Worm (Caenorhabditis elegans) whole organism, young adult: ENCODE measurements around the gene R04B5.1.

Experiments
- B0261.1 ChIP-seq: sonication (generic microtip); optimal IDR thresholded peaks from 2 replicates; lab custom pipeline; 2016; ENCODE audit warnings: mild to moderate bottlenecking, missing genetic modification characterization, moderate library complexity, missing compliant biosample characterization
- D2030.7 ChIP-seq: fragments of 200-800 bp; sonication (Bioruptor generic); IDR thresholded peaks from 2 replicates; pipeline ENCODE4 v1.3.6; 2022; ENCODE audit warnings: missing genetic modification reagents, missing genetic modification characterization, missing compliant biosample characterization
- F23B12.7 ChIP-seq: sonication (generic microtip); optimal IDR thresholded peaks from 2 replicates; lab custom pipeline; 2017; ENCODE audit warnings: missing genetic modification characterization, mild to moderate bottlenecking, missing compliant biosample characterization, antibody characterized with exemption, moderate library complexity; ENCODE audit not compliant: insufficient read depth
- F39B2.1 ChIP-seq: fragments of 200-800 bp; sonication (Bioruptor generic); IDR thresholded peaks from 2 replicates; pipeline ENCODE4 v1.3.6; 2022; ENCODE audit warnings: missing genetic modification reagents, missing genetic modification characterization, missing compliant biosample characterization
- F52B5.7 ChIP-seq: sonication (generic microtip); optimal IDR thresholded peaks from 2 replicates; lab custom pipeline; 2016; ENCODE audit warnings: mild to moderate bottlenecking, missing genetic modification characterization, missing compliant biosample characterization
- K12H6.12 ChIP-seq: fragments of 200-800 bp; sonication (Bioruptor generic); optimal IDR thresholded peaks from 2 replicates; lab custom pipeline; 2018; ENCODE audit warnings: mild to moderate bottlenecking, missing genetic modification characterization, missing compliant biosample characterization
- T26A5.8 ChIP-seq: sonication (generic microtip); optimal IDR thresholded peaks from 2 replicates; lab custom pipeline; 2016; ENCODE audit warnings: missing genetic modification characterization, missing compliant biosample characterization
- Y56A3A.18 ChIP-seq: fragments of 200-800 bp; sonication (Bioruptor generic); IDR thresholded peaks from 2 replicates; pipeline ENCODE4 v1.3.6; 2022; ENCODE audit warnings: missing genetic modification reagents, missing genetic modification characterization, missing compliant biosample characterization
- athp-1 ChIP-seq: sonication (generic microtip); optimal IDR thresholded peaks from 2 replicates; lab custom pipeline; 2017; ENCODE audit warnings: mild to moderate bottlenecking, missing genetic modification characterization, missing compliant biosample characterization
- attf-3 ChIP-seq: fragments of 200-800 bp; sonication (Bioruptor generic); conservative IDR thresholded peaks from 2 replicates; pipeline ENCODE4 v1.3.6; 2022; ENCODE audit warnings: missing genetic modification reagents, missing genetic modification characterization, missing compliant biosample characterization
- attf-5 ChIP-seq: fragments of 200-800 bp; sonication (Bioruptor generic); optimal IDR thresholded peaks from 2 replicates; lab custom pipeline; 2018; ENCODE audit warnings: mild to moderate bottlenecking, missing genetic modification characterization, missing compliant biosample characterization
- bed-2 ChIP-seq: fragments of 200-800 bp; sonication (Bioruptor generic); IDR thresholded peaks from 2 replicates; pipeline ENCODE4 v1.3.6; 2022; ENCODE audit warnings: missing genetic modification reagents, missing genetic modification characterization, missing compliant biosample characterization
- ceh-91 ChIP-seq: fragments of 200-800 bp; sonication (Bioruptor generic); IDR thresholded peaks from 2 replicates; pipeline ENCODE4 v1.3.6; 2022; ENCODE audit warnings: missing genetic modification reagents, missing genetic modification characterization, missing compliant biosample characterization
- egl-44 ChIP-seq: fragments of 200-800 bp; sonication (Bioruptor generic); IDR thresholded peaks from 2 replicates; pipeline ENCODE4 v1.3.6; 2022; ENCODE audit warnings: missing genetic modification reagents, missing genetic modification characterization, missing compliant biosample characterization
- ets-4 ChIP-seq: fragments of 200-800 bp; sonication (Bioruptor generic); optimal IDR thresholded peaks from 2 replicates; lab custom pipeline; 2018; ENCODE audit warnings: mild to moderate bottlenecking, missing genetic modification characterization, missing compliant biosample characterization
- hlh-26 ChIP-seq: fragments of 200-800 bp; sonication (Bioruptor generic); conservative IDR thresholded peaks from 2 replicates; pipeline ENCODE4 v1.3.6; 2022; ENCODE audit warnings: missing genetic modification reagents, missing genetic modification characterization, missing compliant biosample characterization
- hmg-1.2 ChIP-seq: fragments of 200-800 bp; sonication (Bioruptor generic); IDR thresholded peaks from 2 replicates; pipeline ENCODE4 v1.3.6; 2022; ENCODE audit warnings: missing genetic modification reagents, missing genetic modification characterization, missing compliant biosample characterization
- hrde-1 ChIP-seq: sonication (generic microtip); optimal IDR thresholded peaks from 2 replicates; lab custom pipeline; 2016; ENCODE audit warnings: missing genetic modification characterization, mild to moderate bottlenecking, missing compliant biosample characterization, moderate library complexity, missing genotype, missing genetic modification reagents, borderline replicate concordance
- lin-35 ChIP-seq, 3 experiments: fragments of 150-350 bp in 2 of 3; sonication (generic microtip) in 1 of 3; optimal IDR thresholded peaks; 2 replicates each; lab custom pipeline; 2014 to 2018; ENCODE audit warnings: missing biosample characterization in 3 of 3, missing genetic modification characterization in 3 of 3, missing genetic modification reagents in 3 of 3
- madf-8 ChIP-seq: fragments of 200-800 bp; sonication (Bioruptor generic); conservative IDR thresholded peaks from 2 replicates; pipeline ENCODE4 v1.3.6; 2022; ENCODE audit warnings: missing genetic modification reagents, missing genetic modification characterization, missing compliant biosample characterization
- mel-28 ChIP-seq: sonication (generic microtip); optimal IDR thresholded peaks from 2 replicates; lab custom pipeline; 2016; ENCODE audit warnings: borderline replicate concordance, mild to moderate bottlenecking, missing genetic modification characterization, missing compliant biosample characterization
- nhr-80 ChIP-seq: sonication (generic microtip); optimal IDR thresholded peaks from 2 replicates; lab custom pipeline; 2016; ENCODE audit warnings: missing genetic modification characterization, missing compliant biosample characterization
- rec-8 ChIP-seq, 2 experiments: sonication (generic microtip); optimal IDR thresholded peaks; 2 replicates each; lab custom pipeline; 2016; ENCODE audit warnings: mild to moderate bottlenecking in 2 of 2, missing genetic modification characterization in 2 of 2, missing genetic modification reagents in 2 of 2, missing genotype in 2 of 2, missing biosample characterization in 1 of 2, missing compliant biosample characterization in 1 of 2, moderate library complexity in 1 of 2
- sdz-38 ChIP-seq: sonication (generic microtip); optimal IDR thresholded peaks from 2 replicates; lab custom pipeline; 2016; ENCODE audit warnings: missing genotype, missing genetic modification characterization, missing compliant biosample characterization
- sea-2 ChIP-seq: fragments of 200-800 bp; sonication (Bioruptor generic); IDR thresholded peaks from 2 replicates; pipeline ENCODE4 v1.3.6; 2022; ENCODE audit warnings: missing genetic modification characterization, missing compliant biosample characterization
- snpc-4 ChIP-seq, 5 experiments: fragments of 150-350 bp in 1 of 5; sonication (generic microtip) in 4 of 5; optimal IDR thresholded peaks; 2 replicates each; lab custom pipeline; 2014 to 2018; ENCODE audit warnings: missing genetic modification characterization in 5 of 5, missing biosample characterization in 3 of 5, antibody characterized with exemption in 2 of 5, mild to moderate bottlenecking in 2 of 5, missing compliant biosample characterization in 2 of 5, missing genotype in 2 of 5, moderate library complexity in 2 of 5, missing genetic modification reagents in 1 of 5
- tlf-1 ChIP-seq: fragments of 200-800 bp; sonication (Bioruptor generic); optimal IDR thresholded peaks from 2 replicates; lab custom pipeline; 2018; ENCODE audit warnings: mild to moderate bottlenecking, missing genetic modification characterization, missing compliant biosample characterization
- xnd-1 ChIP-seq: sonication (generic microtip); optimal IDR thresholded peaks from 2 replicates; lab custom pipeline; 2016; ENCODE audit warnings: missing genotype, missing genetic modification reagents, missing genetic modification characterization, missing compliant biosample characterization
- ztf-28 ChIP-seq: fragments of 200-800 bp; sonication (Bioruptor generic); IDR thresholded peaks from 2 replicates; pipeline ENCODE4 v1.3.6; 2022; ENCODE audit warnings: missing genetic modification reagents, missing genetic modification characterization, missing compliant biosample characterization
- ztf-6 ChIP-seq: fragments of 200-800 bp; sonication (Bioruptor generic); IDR thresholded peaks from 2 replicates; pipeline ENCODE4 v1.3.6; 2022; ENCODE audit warnings: missing genetic modification reagents, missing genetic modification characterization, missing compliant biosample characterization

R04B5.1 gene

DNA sequence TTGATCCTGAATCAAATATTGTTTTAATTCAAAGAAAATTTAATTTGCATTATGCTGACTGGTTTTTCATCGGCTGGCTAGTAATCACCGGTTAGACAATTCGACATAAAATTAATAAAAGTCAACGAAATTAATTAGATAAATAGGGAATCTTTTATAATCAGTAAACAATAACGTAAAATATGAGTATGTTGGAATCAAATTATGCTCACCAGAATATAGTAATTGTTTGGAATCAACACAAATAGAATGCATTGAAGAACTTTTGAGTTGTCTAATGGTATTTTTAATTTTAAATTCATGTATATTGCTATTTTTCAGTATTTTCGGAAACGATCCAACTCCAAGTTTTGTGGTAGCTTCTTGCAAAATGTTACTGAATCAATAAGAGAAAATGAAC lies 27.3 kb upstream of the R04B5.1 start, which contains the start of gene C08B6.2:
C08B6.2 (plus strand) TSS at position 301 of the 400 bp plus-strand sequence.
- TF ChIP-seq ztf-6 (GFP tag; lab: Robert Waterston, UW) (no peak), ets-4 (no peak), lin-35 (GFP tag; optimal IDR thresholded peaks at IDR 0.05; lab: Kevin White, UChicago) (no peak), T26A5.8 (tag; lab: Kevin White, UChicago) (no peak), B0261.1 (tag; lab: Kevin White, UChicago) (no peak), rec-8 (tag; optimal IDR thresholded peaks at IDR 0.05; lab: Kevin White, UChicago) (no peak), hlh-26 (no peak), F39B2.1 (GFP tag; lab: Robert Waterston, UW) (no peak), hmg-1.2 (GFP tag; lab: Robert Waterston, UW) (no peak), tlf-1 (no peak), K12H6.12 (no peak), F23B12.7 (tag; lab: Kevin White, UChicago) (no peak), D2030.7 (GFP tag; lab: Robert Waterston, UW) (no peak), ceh-91 (GFP tag; lab: Robert Waterston, UW) (no peak), madf-8 (GFP tag; lab: Robert Waterston, UW) (no peak), mel-28 (tag; lab: Kevin White, UChicago) (no peak), bed-2 (no peak), ztf-28 (no peak)

DNA sequence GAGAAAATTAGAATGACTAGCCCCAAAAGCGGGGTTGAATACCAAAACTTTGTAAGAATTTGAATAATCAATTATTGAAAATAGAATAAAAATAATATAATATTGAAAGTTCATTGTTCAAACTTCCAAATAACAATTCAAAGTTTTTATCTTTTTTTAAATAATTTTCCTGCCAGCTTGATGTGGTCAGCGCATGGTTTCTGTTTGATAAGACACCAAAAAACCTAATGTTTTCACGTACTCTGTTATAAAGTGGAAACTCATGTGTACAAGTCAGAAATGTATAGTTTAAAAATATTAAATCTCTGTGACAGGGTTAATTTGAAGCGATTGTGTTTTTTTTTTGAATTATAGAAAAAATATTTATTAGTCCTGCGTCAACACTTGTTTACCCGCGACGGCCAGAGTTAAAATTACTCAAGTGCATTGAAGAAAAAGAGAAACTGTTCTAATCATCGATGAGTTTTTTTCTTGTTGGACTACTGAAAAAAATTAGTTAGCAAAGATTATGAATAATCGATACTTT lies 26.7 kb upstream of the R04B5.1 start, which contains the start of gene ugt-17:
ugt-17 (minus strand) TSS at position 180 of the 526 bp plus-strand sequence.
- TF ChIP-seq snpc-4 (GFP tag; optimal IDR thresholded peaks at IDR 0.05; lab: Kevin White, UChicago) = no peak
- peak in 1 of 4 experiments; percentile 8 for TF ChIP-seq snpc-4 (tag; optimal IDR thresholded peaks at IDR 0.05; lab: Kevin White, UChicago)
- TF ChIP-seq nhr-80 (tag; lab: Kevin White, UChicago) = peak; percentile 74
- TF ChIP-seq sea-2 (GFP tag; lab: Robert Waterston, UW) = no peak

ce11 chrV:10103811-10104210 lies 25.7 kb upstream of the R04B5.1 start:
- TF ChIP-seq F52B5.7 (tag; lab: Kevin White, UChicago) (no peak), nhr-80 (tag; lab: Kevin White, UChicago) (peak; percentile 9), F39B2.1 (GFP tag; lab: Robert Waterston, UW) (no peak), egl-44 (GFP tag; lab: Robert Waterston, UW) (no peak), Y56A3A.18 (GFP tag; lab: Robert Waterston, UW) (no peak)

ce11 chrV:10101916-10102315 lies 23.8 kb upstream of the R04B5.1 start, which contains the start of gene C08B6.14:
C08B6.14 (minus strand) TSS chrV:10102016.
- TF ChIP-seq attf-3 (GFP tag; lab: Robert Waterston, UW) (no peak), sdz-38 (tag; lab: Kevin White, UChicago) (no peak), Y56A3A.18 (GFP tag; lab: Robert Waterston, UW) (no peak), athp-1 (tag; lab: Kevin White, UChicago) (no peak), T26A5.8 (tag; lab: Kevin White, UChicago) (no peak), attf-5 (GFP tag; lab: Kevin White, UChicago) (no peak), egl-44 (GFP tag; lab: Robert Waterston, UW) (no peak), xnd-1 (tag; lab: Kevin White, UChicago) (no peak), hrde-1 (tag; lab: Kevin White, UChicago) (no peak)
- TF ChIP-seq, all 124 proteins: peak for 0
